Worm (Caenorhabditis elegans): ENCODE results near the gene cyn-8.

- TF ChIP-seq fkh-2 (tag; optimal IDR thresholded peaks at IDR 0.05) = no peak
- TF ChIP-seq nhr-67 (tag; optimal IDR thresholded peaks at IDR 0.05) = no peak
- no peak for TF ChIP-seq skn-1 (tag; optimal IDR thresholded peaks at IDR 0.05)
- TF ChIP-seq nhr-77 (tag; optimal IDR thresholded peaks at IDR 0.05) = no peak
- TF ChIP-seq R02D3.7 (tag; optimal IDR thresholded peaks at IDR 0.05) = no peak
- TF ChIP-seq daf-12 (tag; optimal IDR thresholded peaks at IDR 0.05) = no peak
- TF ChIP-seq unc-39 (tag; optimal IDR thresholded peaks at IDR 0.05) = no peak
- TF ChIP-seq egl-27 (tag; optimal IDR thresholded peaks at IDR 0.05) = no peak
Measured at ce11 chrX:8945011-8945410, 33.9 kb downstream of the cyn-8 start.

Measured in whole organism, L3 larva.